Worm (Caenorhabditis elegans) whole organism, L4 larva: ENCODE results near the gene pyk-2.

Experiments
- F26F4.8 ChIP-seq: fragments of 200-800 bp; sonication (Bioruptor generic); conservative IDR thresholded peaks from 2 replicates; pipeline ENCODE4 v1.3.6; 2022; ENCODE audit warnings: missing genetic modification characterization, missing compliant biosample characterization
- F49E8.2 ChIP-seq: sonication (generic microtip); optimal IDR thresholded peaks from 2 replicates; lab custom pipeline; 2016; ENCODE audit warnings: missing compliant biosample characterization, mild to moderate bottlenecking, missing genetic modification characterization, borderline replicate concordance
- T20F7.1 ChIP-seq: fragments of 200-800 bp; sonication (Bioruptor generic); optimal IDR thresholded peaks from 2 replicates; lab custom pipeline; 2018; ENCODE audit warnings: mild to moderate bottlenecking, missing genetic modification characterization, missing compliant biosample characterization
- T26A8.4 ChIP-seq: fragments of 200-800 bp; sonication (Bioruptor generic); IDR thresholded peaks from 2 replicates; pipeline ENCODE4 v1.3.6; 2022; ENCODE audit warnings: missing genetic modification characterization, missing compliant biosample characterization
- aly-2 ChIP-seq: sonication (generic microtip); optimal IDR thresholded peaks from 2 replicates; lab custom pipeline; 2018; ENCODE audit warnings: missing biosample characterization, missing genetic modification characterization
- attf-4 ChIP-seq: sonication (generic microtip); optimal IDR thresholded peaks from 3 replicates; lab custom pipeline; 2017; ENCODE audit warnings: missing biosample characterization, missing genetic modification characterization
- ceh-28 ChIP-seq: fragments of 150-350 bp; optimal IDR thresholded peaks from 2 replicates; lab custom pipeline; 2014; ENCODE audit warnings: missing biosample characterization, missing genetic modification reagents, missing genetic modification characterization
- ceh-62 ChIP-seq: sonication (generic microtip); optimal IDR thresholded peaks from 2 replicates; lab custom pipeline; 2017; ENCODE audit warnings: missing biosample characterization, missing genetic modification characterization
- ctbp-1 ChIP-seq: fragments of 200-800 bp; sonication (Bioruptor generic); IDR thresholded peaks from 2 replicates; pipeline ENCODE4 v1.3.6; 2022; ENCODE audit warnings: missing genetic modification reagents, missing genetic modification characterization, missing compliant biosample characterization
- daf-12 ChIP-seq: fragments of 150-350 bp; optimal IDR thresholded peaks from 2 replicates; lab custom pipeline; 2014; ENCODE audit warnings: missing biosample characterization, missing genetic modification reagents, missing genetic modification characterization
- daf-16 ChIP-seq, 3 experiments: sonication (generic microtip); optimal IDR thresholded peaks; 2 replicates each; lab custom pipeline; 2016 to 2017; ENCODE audit warnings: missing genetic modification characterization in 3 of 3, missing genetic modification reagents in 3 of 3, mild to moderate bottlenecking in 2 of 3, missing compliant biosample characterization in 2 of 3, missing biosample characterization in 1 of 3, moderate library complexity in 1 of 3
- dmd-6 ChIP-seq: fragments of 200-800 bp; sonication (Bioruptor generic); IDR thresholded peaks from 2 replicates; pipeline ENCODE4 v1.3.6; 2022; ENCODE audit warnings: missing genetic modification reagents, missing genetic modification characterization, missing compliant biosample characterization
- dmd-9 ChIP-seq: fragments of 200-800 bp; sonication (Bioruptor generic); IDR thresholded peaks from 2 replicates; pipeline ENCODE4 v1.3.6; 2022; ENCODE audit warnings: missing genetic modification reagents, missing genetic modification characterization, missing compliant biosample characterization
- dpl-1 ChIP-seq: fragments of 150-350 bp; optimal IDR thresholded peaks from 2 replicates; lab custom pipeline; 2014; ENCODE audit warnings: missing biosample characterization, missing genetic modification reagents, missing genetic modification characterization
- egl-27 ChIP-seq: sonication (generic microtip); optimal IDR thresholded peaks from 3 replicates; lab custom pipeline; 2017; ENCODE audit warnings: missing biosample characterization, missing genetic modification reagents, missing genetic modification characterization
- fos-1 ChIP-seq: fragments of 150-350 bp; optimal IDR thresholded peaks from 2 replicates; lab custom pipeline; 2014; ENCODE audit warnings: missing biosample characterization, missing genetic modification characterization
- gei-8 ChIP-seq: fragments of 200-800 bp; sonication (Bioruptor generic); optimal IDR thresholded peaks from 2 replicates; lab custom pipeline; 2018; ENCODE audit warnings: mild to moderate bottlenecking, missing genetic modification characterization, missing compliant biosample characterization
- hif-1 ChIP-seq, 2 experiments: sonication (generic microtip); optimal IDR thresholded peaks; 2 replicates each; lab custom pipeline; 2016 to 2017; ENCODE audit warnings: missing compliant biosample characterization in 2 of 2, missing genetic modification characterization in 2 of 2, missing genetic modification reagents in 2 of 2, missing genotype in 2 of 2, mild to moderate bottlenecking in 1 of 2
- lin-29 ChIP-seq: fragments of 200-800 bp; sonication (Bioruptor generic); IDR thresholded peaks from 2 replicates; pipeline ENCODE4 v1.3.6; 2022; ENCODE audit warnings: missing genetic modification reagents, missing genetic modification characterization, missing compliant biosample characterization
- lin-39 ChIP-seq: fragments of 150-350 bp; optimal IDR thresholded peaks from 2 replicates; lab custom pipeline; 2014; ENCODE audit warnings: missing biosample characterization, missing genetic modification reagents, missing genetic modification characterization
- madf-5 ChIP-seq, 2 experiments: fragments of 200-800 bp; sonication (Bioruptor generic); IDR thresholded peaks; 2 replicates each; pipeline ENCODE4 v1.3.6; 2022; ENCODE audit warnings: missing compliant biosample characterization in 2 of 2, missing genetic modification characterization in 2 of 2
- mdt-29 ChIP-seq: fragments of 200-800 bp; sonication (Bioruptor generic); IDR thresholded peaks from 2 replicates; pipeline ENCODE4 v1.3.6; 2022; ENCODE audit warnings: missing genetic modification reagents, missing genetic modification characterization, missing compliant biosample characterization
- nhr-10 ChIP-seq: fragments of 150-350 bp; optimal IDR thresholded peaks from 2 replicates; lab custom pipeline; 2014; ENCODE audit warnings: missing biosample characterization, missing genetic modification characterization
- nhr-25 ChIP-seq: sonication (generic microtip); optimal IDR thresholded peaks from 2 replicates; lab custom pipeline; 2017; ENCODE audit warnings: missing genetic modification characterization, mild to moderate bottlenecking, missing compliant biosample characterization, antibody characterized with exemption, moderate library complexity, borderline replicate concordance; ENCODE audit not compliant: insufficient read depth
- nhr-41 ChIP-seq: fragments of 200-800 bp; sonication (Bioruptor generic); IDR thresholded peaks from 2 replicates; pipeline ENCODE4 v1.3.6; 2022; ENCODE audit warnings: missing genetic modification reagents, missing genetic modification characterization, missing compliant biosample characterization
- pha-4 ChIP-seq, 2 experiments: fragments of 150-350 bp in 1 of 2; fragments of 200-800 bp in 1 of 2; sonication (Bioruptor generic) in 1 of 2; IDR thresholded peaks in 1 of 2; optimal IDR thresholded peaks in 1 of 2; 2 replicates each; pipeline versions ENCODE4 v1.3.6 to Lab custom; 2014 to 2022; ENCODE audit warnings: missing genetic modification characterization in 2 of 2, missing genetic modification reagents in 2 of 2, missing biosample characterization in 1 of 2, missing compliant biosample characterization in 1 of 2
- saeg-2 ChIP-seq: fragments of 200-800 bp; sonication (Bioruptor generic); IDR thresholded peaks from 2 replicates; pipeline ENCODE4 v1.3.6; 2022; ENCODE audit warnings: missing genetic modification reagents, missing genetic modification characterization, missing compliant biosample characterization
- spr-1 ChIP-seq: sonication (generic microtip); optimal IDR thresholded peaks from 2 replicates; lab custom pipeline; 2016; ENCODE audit warnings: mild to moderate bottlenecking, missing genetic modification characterization, missing compliant biosample characterization
- spr-3 ChIP-seq: fragments of 200-800 bp; sonication (Bioruptor generic); optimal IDR thresholded peaks from 2 replicates; lab custom pipeline; 2018; ENCODE audit warnings: mild to moderate bottlenecking, missing genetic modification characterization, missing compliant biosample characterization
- tag-97 ChIP-seq: fragments of 200-800 bp; sonication (Bioruptor generic); IDR thresholded peaks from 2 replicates; pipeline ENCODE4 v1.3.6; 2022; ENCODE audit warnings: missing genetic modification characterization, missing compliant biosample characterization
- unc-130 ChIP-seq: sonication (generic microtip); optimal IDR thresholded peaks from 2 replicates; lab custom pipeline; 2016; ENCODE audit warnings: missing genetic modification reagents, missing genetic modification characterization, missing compliant biosample characterization
- unc-62 ChIP-seq, 3 experiments: fragments of 150-350 bp in 1 of 3; sonication (generic microtip); optimal IDR thresholded peaks in 2 of 3; peaks in 1 of 3; 1 replicate in 1 of 3; 2 replicates in 2 of 3; lab custom pipeline; 2014 to 2017; ENCODE audit warnings: missing biosample characterization in 3 of 3, missing genetic modification characterization in 3 of 3, missing genetic modification reagents in 3 of 3, missing genotype in 1 of 3
- ztf-11 ChIP-seq: fragments of 150-350 bp; optimal IDR thresholded peaks from 2 replicates; lab custom pipeline; 2014; ENCODE audit warnings: missing biosample characterization, missing genetic modification characterization
- ztf-7 ChIP-seq: fragments of 150-350 bp; optimal IDR thresholded peaks from 2 replicates; lab custom pipeline; 2014; ENCODE audit warnings: missing biosample characterization, missing genetic modification characterization

pyk-2 gene

ce11 chrIV:10874527-10874926 lies 35.2 kb upstream of the pyk-2 start, which contains the start of gene F13E9.12:
F13E9.12 (minus strand) TSS chrIV:10874627.
- TF ChIP-seq ztf-7 (tag; lab: Kevin White, UChicago): no peak
- TF ChIP-seq dmd-9 (GFP tag; lab: Robert Waterston, UW): no peak
- no peak for TF ChIP-seq ctbp-1 (GFP tag; lab: Robert Waterston, UW)
- TF ChIP-seq pha-4 (GFP tag; IDR thresholded peaks at IDR 0.05; lab: Robert Waterston, UW): no peak
- TF ChIP-seq pha-4 (tag; optimal IDR thresholded peaks at IDR 0.05; lab: Kevin White, UChicago): no peak
- TF ChIP-seq T26A8.4: no peak
- TF ChIP-seq lin-29 (GFP tag; lab: Robert Waterston, UW): no peak
- no peak for TF ChIP-seq T20F7.1 (GFP tag; lab: Kevin White, UChicago)
- no peak for TF ChIP-seq spr-1 (tag; lab: Kevin White, UChicago)
- TF ChIP-seq gei-8 (GFP tag; lab: Kevin White, UChicago): no peak
- no peak for TF ChIP-seq daf-12 (tag; lab: Kevin White, UChicago)
- no peak for TF ChIP-seq mdt-29 (GFP tag; lab: Robert Waterston, UW)
- TF ChIP-seq unc-130 (GFP tag; lab: Kevin White, UChicago): no peak

DNA sequence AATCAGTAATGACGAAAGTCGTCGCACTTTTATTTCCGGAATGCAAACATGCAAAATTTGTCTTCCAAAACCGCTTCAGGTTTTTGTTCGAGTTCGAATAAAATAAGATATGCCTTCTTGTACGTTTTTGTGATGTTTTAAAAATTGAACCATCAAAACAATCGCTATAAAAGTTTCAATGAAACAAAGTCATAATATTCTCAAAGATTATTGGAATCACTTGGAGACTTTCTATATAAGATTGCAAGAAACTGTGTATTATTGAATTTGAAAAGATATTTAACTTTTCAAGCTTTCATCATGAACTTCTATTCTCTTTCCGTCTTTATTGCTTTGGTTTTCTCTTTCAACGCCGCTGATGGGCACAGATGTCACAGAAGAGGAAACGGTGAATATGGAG lies 32.9 kb upstream of the pyk-2 start, which contains the start of gene fipr-14:
Gene fipr-14 (plus strand): TSS at position 301 of the 400 bp plus-strand sequence.
- TF ChIP-seq dpl-1 (no peak), nhr-41 (GFP tag; lab: Robert Waterston, UW) (no peak), unc-62 (GFP tag; optimal IDR thresholded peaks at IDR 0.05 in 1 of 2; lab: Kevin White, UChicago) (peak in 1 of 2 experiments; percentile 65), unc-62 (tag; optimal IDR thresholded peaks at IDR 0.05; lab: Kevin White, UChicago) (no peak), aly-2 (tag; lab: Kevin White, UChicago) (no peak), unc-130 (GFP tag; lab: Kevin White, UChicago) (no peak), madf-5 (GFP tag; IDR thresholded peaks at IDR 0.05; lab: Robert Waterston, UW) (no peak)

ce11 chrIV:10879542-10879941 lies 30.2 kb upstream of the pyk-2 start, which contains the start of gene sdz-13:
sdz-13 (minus strand) TSS chrIV:10879642.
- no peak for TF ChIP-seq unc-62 (GFP tag; optimal IDR thresholded peaks at IDR 0.05 in 1 of 2; lab: Kevin White, UChicago)
- TF ChIP-seq unc-62 (tag; optimal IDR thresholded peaks at IDR 0.05; lab: Kevin White, UChicago): no peak
- TF ChIP-seq ceh-62 (tag; lab: Kevin White, UChicago): no peak
- no peak for TF ChIP-seq attf-4 (tag; lab: Kevin White, UChicago)
- no peak for TF ChIP-seq nhr-10 (tag; lab: Kevin White, UChicago)
- TF ChIP-seq lin-39: no peak
- TF ChIP-seq ztf-7 (tag; lab: Kevin White, UChicago): no peak
- TF ChIP-seq ceh-28 (tag; lab: Kevin White, UChicago): no peak
- no peak for TF ChIP-seq ztf-11 (tag; lab: Kevin White, UChicago)
- TF ChIP-seq dmd-6 (GFP tag; lab: Robert Waterston, UW): no peak
- no peak for TF ChIP-seq egl-27 (tag; lab: Kevin White, UChicago)
- TF ChIP-seq F26F4.8 (GFP tag; lab: Robert Waterston, UW): no peak
- no peak for TF ChIP-seq hif-1 (tag; optimal IDR thresholded peaks at IDR 0.05; lab: Kevin White, UChicago)
- TF ChIP-seq F49E8.2: no peak
- no peak for TF ChIP-seq dpl-1
- TF ChIP-seq saeg-2 (GFP tag; lab: Robert Waterston, UW): no peak
- TF ChIP-seq nhr-25 (tag; lab: Kevin White, UChicago): no peak
- no peak for TF ChIP-seq spr-1 (tag; lab: Kevin White, UChicago)
- TF ChIP-seq spr-3 (GFP tag; lab: Kevin White, UChicago): no peak
- TF ChIP-seq tag-97 (GFP tag; lab: Robert Waterston, UW): no peak
- TF ChIP-seq daf-16 (GFP tag; optimal IDR thresholded peaks at IDR 0.05; lab: Kevin White, UChicago): no peak
- TF ChIP-seq daf-16 (tag; optimal IDR thresholded peaks at IDR 0.05; lab: Kevin White, UChicago): no peak

- TF ChIP-seq fos-1 (no peak), lin-29 (GFP tag; lab: Robert Waterston, UW) (no peak)
These were observed 29.4 kb upstream of the pyk-2 start, which contains the start of gene fipr-15 for ce11 chrIV:10880264-10880663. fipr-15 (plus strand) TSS chrIV:10880564.
